Fruit fly (Drosophila melanogaster) whole organism, embryonic: ENCODE measurements around the gene CG31141.

Experiments used
- Asciz ChIP-seq: fragments of 200-800 bp; sonication (Bioruptor generic); optimal IDR thresholded peaks from 2 replicates; lab custom pipeline; 2017; ENCODE audit warnings: missing biosample characterization, mild to moderate bottlenecking, missing genetic modification characterization, missing genetic modification reagents
- Atf6 ChIP-seq: fragments of 200-800 bp; sonication (Bioruptor generic); IDR thresholded peaks from 2 replicates; pipeline ENCODE4 v1.3.6; 2022; ENCODE audit warnings: missing biosample characterization, missing genetic modification characterization
- CG11247 ChIP-seq: fragments of 200-800 bp; sonication (Bioruptor generic); IDR thresholded peaks from 2 replicates; pipeline ENCODE4 v1.3.6; 2022; ENCODE audit warnings: missing biosample characterization, missing genetic modification characterization
- CG11560 ChIP-seq: fragments of 200-800 bp; sonication (Bioruptor generic); IDR thresholded peaks from 3 replicates; pipeline ENCODE4 v1.3.6; 2022; ENCODE audit warnings: missing biosample characterization, missing genetic modification characterization
- CG1233 ChIP-seq: fragments of 200-800 bp; sonication (Bioruptor generic); optimal IDR thresholded peaks from 4 replicates; lab custom pipeline; 2018; ENCODE audit warnings: missing biosample characterization, mild to moderate bottlenecking, missing genetic modification characterization
- CG12659 ChIP-seq: fragments of 200-800 bp; sonication (Bioruptor generic); optimal IDR thresholded peaks from 3 replicates; lab custom pipeline; 2017; ENCODE audit warnings: mild to moderate bottlenecking, missing biosample characterization, missing genetic modification reagents, missing genetic modification characterization
- CG13424 ChIP-seq: fragments of 200-800 bp; sonication (Bioruptor generic); optimal IDR thresholded peaks from 2 replicates; lab custom pipeline; 2019; ENCODE audit warnings: missing biosample characterization, mild to moderate bottlenecking, missing genetic modification characterization, moderate library complexity
- CG15696 ChIP-seq: fragments of 200-800 bp; sonication (Bioruptor generic); optimal IDR thresholded peaks from 2 replicates; lab custom pipeline; 2019; ENCODE audit warnings: missing biosample characterization, mild to moderate bottlenecking, missing genetic modification characterization, moderate library complexity
- CG18599 ChIP-seq: fragments of 200-800 bp; sonication (Bioruptor generic); optimal IDR thresholded peaks from 3 replicates; lab custom pipeline; 2017; ENCODE audit warnings: missing biosample characterization, missing genetic modification characterization, mild to moderate bottlenecking, moderate library complexity, missing genetic modification reagents
- CG2116 ChIP-seq: fragments of 200-800 bp; sonication (Bioruptor generic); optimal IDR thresholded peaks from 3 replicates; lab custom pipeline; 2018; ENCODE audit warnings: missing biosample characterization, mild to moderate bottlenecking, missing genetic modification characterization
- CG3281 ChIP-seq: fragments of 200-800 bp; sonication (Bioruptor generic); optimal IDR thresholded peaks from 3 replicates; lab custom pipeline; 2017; ENCODE audit warnings: missing biosample characterization, mild to moderate bottlenecking, missing genetic modification characterization
- CG3726 ChIP-seq: fragments of 200-800 bp; sonication (Bioruptor generic); IDR thresholded peaks from 3 replicates; pipeline ENCODE4, ENCODE4 v1.3.6; 2022; ENCODE audit warnings: missing biosample characterization, missing genetic modification characterization
- CG43689 ChIP-seq: fragments of 200-800 bp; sonication (Bioruptor generic); IDR thresholded peaks from 2 replicates; pipeline ENCODE4 v1.3.6; 2022; ENCODE audit warnings: missing biosample characterization, missing genetic modification characterization
- CG6654 ChIP-seq: fragments of 200-800 bp; sonication (Bioruptor generic); optimal IDR thresholded peaks from 2 replicates; lab custom pipeline; 2017; ENCODE audit warnings: missing biosample characterization, mild to moderate bottlenecking, missing genetic modification characterization
- CG7786 ChIP-seq: fragments of 200-800 bp; sonication (Bioruptor generic); optimal IDR thresholded peaks from 2 replicates; lab custom pipeline; 2016; ENCODE audit warnings: missing biosample characterization, missing genetic modification characterization
- CG7987 ChIP-seq: fragments of 200-800 bp; sonication (Bioruptor generic); optimal IDR thresholded peaks from 2 replicates; lab custom pipeline; 2018; ENCODE audit warnings: missing biosample characterization, mild to moderate bottlenecking, missing genetic modification characterization, moderate library complexity
- CG8290 ChIP-seq, 3 experiments: fragments of 200-800 bp; sonication (Bioruptor generic); optimal IDR thresholded peaks; 2 replicates each; lab custom pipeline; 2016 to 2019; ENCODE audit warnings: missing biosample characterization in 3 of 3, missing genetic modification characterization in 3 of 3, mild to moderate bottlenecking in 2 of 3, moderate library complexity in 1 of 3
- CG8924 ChIP-seq: fragments of 200-800 bp; optimal IDR thresholded peaks from 3 replicates; lab custom pipeline; 2019; ENCODE audit warnings: missing biosample characterization, mild to moderate bottlenecking, missing genetic modification characterization, moderate library complexity
- D19A ChIP-seq: fragments of 200-800 bp; optimal IDR thresholded peaks from 3 replicates; lab custom pipeline; 2019; ENCODE audit warnings: missing biosample characterization, mild to moderate bottlenecking, missing genetic modification characterization, moderate library complexity
- Dad ChIP-seq: fragments of 200-800 bp; sonication (Bioruptor generic); optimal IDR thresholded peaks from 3 replicates; lab custom pipeline; 2016; ENCODE audit warnings: missing biosample characterization, missing genetic modification characterization
- Deaf1 ChIP-seq: fragments of 200-800 bp; optimal IDR thresholded peaks from 3 replicates; lab custom pipeline; 2019; ENCODE audit warnings: missing biosample characterization, mild to moderate bottlenecking, missing genetic modification characterization, moderate library complexity
- Dek ChIP-seq: fragments of 200-800 bp; sonication (Bioruptor generic); optimal IDR thresholded peaks from 3 replicates; lab custom pipeline; 2019; ENCODE audit warnings: missing biosample characterization, mild to moderate bottlenecking, missing genetic modification characterization, moderate library complexity
- H15 ChIP-seq: fragments of 200-800 bp; sonication (Bioruptor generic); IDR thresholded peaks from 3 replicates; pipeline ENCODE4 v1.3.6; 2022; ENCODE audit warnings: missing biosample characterization, missing genetic modification characterization
- H2.0 ChIP-seq: fragments of 200-800 bp; sonication (Bioruptor generic); IDR thresholded peaks from 2 replicates; pipeline ENCODE4 v1.3.6; 2022; ENCODE audit warnings: missing biosample characterization, missing genetic modification characterization
- Hr78 ChIP-seq, 2 experiments: fragments of 200-800 bp in 1 of 2; fragments of >200 bp in 1 of 2; sonication (Bioruptor generic) in 1 of 2; optimal IDR thresholded peaks; 2 replicates each; lab custom pipeline; 2017 to 2019; ENCODE audit warnings: missing biosample characterization in 2 of 2, missing genetic modification characterization in 2 of 2, mild to moderate bottlenecking in 1 of 2, moderate library complexity in 1 of 2
- Med ChIP-seq: fragments of 200-800 bp; sonication (Bioruptor generic); peaks from one replicate; lab custom pipeline; 2016; ENCODE audit warnings: missing biosample characterization, missing genetic modification characterization, mild to moderate bottlenecking, inconsistent platforms, moderate library complexity
- Myb ChIP-seq: fragments of 200-800 bp; sonication (Bioruptor generic); optimal IDR thresholded peaks from 2 replicates; lab custom pipeline; 2016; ENCODE audit warnings: missing biosample characterization, missing genetic modification characterization
- NfI ChIP-seq: fragments of 200-800 bp; sonication (Bioruptor generic); optimal IDR thresholded peaks from 3 replicates; lab custom pipeline; 2018; ENCODE audit warnings: missing biosample characterization, mild to moderate bottlenecking, missing genetic modification characterization, moderate library complexity
- Pdp1 ChIP-seq, 2 experiments: fragments of 200-800 bp; sonication (Bioruptor generic); optimal IDR thresholded peaks; 3 replicates each; lab custom pipeline; 2016; ENCODE audit warnings: missing biosample characterization in 2 of 2, missing genetic modification characterization in 2 of 2, mild to moderate bottlenecking in 1 of 2, moderate library complexity in 1 of 2
- amos ChIP-seq: fragments of 200-800 bp; sonication (Bioruptor generic); IDR thresholded peaks from 2 replicates; pipeline ENCODE4 v1.3.6; 2022; ENCODE audit warnings: missing biosample characterization, missing genetic modification characterization; ENCODE audit not compliant: partially characterized antibody
- cas ChIP-seq: fragments of 200-800 bp; sonication (Bioruptor generic); IDR thresholded peaks from 2 replicates; pipeline ENCODE4 v1.3.6; 2022; ENCODE audit warnings: missing biosample characterization, missing genetic modification characterization
- crol ChIP-seq: fragments of 200-800 bp; sonication (Bioruptor generic); IDR thresholded peaks from 2 replicates; pipeline ENCODE4 v1.3.6; 2022; ENCODE audit warnings: missing biosample characterization, missing genetic modification characterization
- jing ChIP-seq: fragments of 200-800 bp; sonication (Bioruptor generic); optimal IDR thresholded peaks from 2 replicates; lab custom pipeline; 2018; ENCODE audit warnings: missing biosample characterization, mild to moderate bottlenecking, missing genetic modification characterization
- kah ChIP-seq: fragments of 200-800 bp; sonication (Bioruptor generic); optimal IDR thresholded peaks from 2 replicates; lab custom pipeline; 2018; ENCODE audit warnings: missing biosample characterization, mild to moderate bottlenecking, missing genetic modification characterization
- lilli ChIP-seq: fragments of 200-800 bp; sonication (Bioruptor generic); optimal IDR thresholded peaks from 3 replicates; lab custom pipeline; 2016; ENCODE audit warnings: missing biosample characterization, missing genetic modification characterization
- lov ChIP-seq, 2 experiments: fragments of 200-800 bp in 1 of 2; fragments of >200 bp in 1 of 2; sonication (Bioruptor generic) in 1 of 2; IDR thresholded peaks in 1 of 2; optimal IDR thresholded peaks in 1 of 2; 2 replicates in 1 of 2; 3 replicates in 1 of 2; pipeline versions ENCODE4 v1.3.6 to Lab custom; 2017 to 2022; ENCODE audit warnings: missing biosample characterization in 1 of 2, missing genetic modification characterization in 1 of 2
- maf-S ChIP-seq: fragments of 200-800 bp; sonication (Bioruptor generic); optimal IDR thresholded peaks from 2 replicates; lab custom pipeline; 2016; ENCODE audit warnings: missing biosample characterization, missing genetic modification characterization
- mirr ChIP-seq: fragments of 200-800 bp; sonication (Bioruptor generic); optimal IDR thresholded peaks from 3 replicates; lab custom pipeline; 2018; ENCODE audit warnings: missing biosample characterization, mild to moderate bottlenecking, missing genetic modification characterization
- odd ChIP-seq: fragments of 200-800 bp; sonication (Bioruptor generic); optimal IDR thresholded peaks from 2 replicates; lab custom pipeline; 2017; ENCODE audit warnings: missing biosample characterization, mild to moderate bottlenecking, missing genetic modification characterization
- onecut ChIP-seq: fragments of 200-800 bp; sonication (Bioruptor generic); IDR thresholded peaks from 2 replicates; pipeline ENCODE4 v1.3.6; 2022; ENCODE audit warnings: missing biosample characterization, missing genetic modification characterization
- run ChIP-seq: fragments of 200-800 bp; sonication (Bioruptor generic); optimal IDR thresholded peaks from 3 replicates; lab custom pipeline; 2018; ENCODE audit warnings: missing biosample characterization, mild to moderate bottlenecking, missing genetic modification characterization
- sens ChIP-seq: fragments of 200-800 bp; sonication (Bioruptor generic); peaks from one replicate; lab custom pipeline; 2016; ENCODE audit warnings: missing biosample characterization, missing genetic modification characterization
- shn ChIP-seq: fragments of 200-800 bp; sonication (Bioruptor generic); optimal IDR thresholded peaks from 3 replicates; lab custom pipeline; 2016; ENCODE audit warnings: missing biosample characterization, missing genetic modification characterization
- so ChIP-seq: fragments of 200-800 bp; sonication (Bioruptor generic); IDR thresholded peaks from 3 replicates; pipeline ENCODE4 v1.3.6; 2022; ENCODE audit warnings: missing biosample characterization, missing genetic modification characterization
- tap ChIP-seq: fragments of 200-800 bp; optimal IDR thresholded peaks from 3 replicates; lab custom pipeline; 2019; ENCODE audit warnings: missing biosample characterization, mild to moderate bottlenecking, missing genetic modification characterization, moderate library complexity
- trem ChIP-seq: fragments of 200-800 bp; optimal IDR thresholded peaks from 3 replicates; lab custom pipeline; 2019; ENCODE audit warnings: missing biosample characterization, mild to moderate bottlenecking, missing genetic modification characterization, moderate library complexity
- unpg ChIP-seq: fragments of 200-800 bp; sonication (Bioruptor generic); optimal IDR thresholded peaks from 3 replicates; lab custom pipeline; 2018; ENCODE audit warnings: missing biosample characterization, mild to moderate bottlenecking, missing genetic modification characterization, moderate library complexity

The CG31141 gene

DNA sequence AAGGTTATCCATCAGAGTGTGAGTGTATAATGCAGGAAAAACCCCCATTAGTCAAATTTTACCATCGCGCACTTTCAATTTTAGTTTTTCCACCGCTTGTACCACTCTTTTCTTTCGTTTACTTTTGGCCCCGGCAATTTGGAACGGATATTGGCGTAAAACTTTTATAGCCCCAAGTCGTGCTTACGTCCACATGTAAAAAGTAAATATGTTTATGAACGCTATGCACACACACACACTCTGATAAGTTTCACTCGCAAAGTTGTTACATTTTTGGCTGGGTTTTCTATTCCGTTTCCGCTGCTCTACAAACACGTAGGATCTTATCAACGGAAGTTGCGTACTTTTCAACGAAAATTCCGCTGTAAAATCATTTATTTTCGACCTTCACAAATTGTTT lies 46.4 kb upstream of the CG31141 start (continued):
- TF ChIP-seq CG3281 (GFP tag; lab: Kevin White, UChicago): no peak
- TF ChIP-seq CG43689 (GFP tag; lab: Robert Waterston, UW): no peak
- no peak for TF ChIP-seq NfI (GFP tag; lab: Kevin White, UChicago)
- TF ChIP-seq CG1233 (GFP tag; lab: Kevin White, UChicago): peak; percentile 5
- no peak for TF ChIP-seq Dek (tag; lab: Kevin White, UChicago)
- peak; percentile 23 for TF ChIP-seq odd (GFP tag; lab: Kevin White, UChicago)
- TF ChIP-seq CG12659 (GFP tag; lab: Kevin White, UChicago): no peak
- no peak for TF ChIP-seq amos (GFP tag; lab: Robert Waterston, UW)
- no peak for TF ChIP-seq CG3726
- TF ChIP-seq CG11560: no peak
- TF ChIP-seq CG11247 (GFP tag; lab: Robert Waterston, UW): no peak
- 0 out of 3 replicates have a peak, but pooled peaks have one; percentile 28 for TF ChIP-seq so
- TF ChIP-seq Asciz (GFP tag; lab: Kevin White, UChicago): peak; percentile 19
- peak; percentile 1 for TF ChIP-seq unpg (GFP tag; lab: Kevin White, UChicago)
- TF ChIP-seq maf-S (GFP tag; lab: Kevin White, UChicago): no peak
- no peak for TF ChIP-seq CG7987
- peak; percentile 1 for TF ChIP-seq CG2116
- TF ChIP-seq D19A (tag; lab: Kevin White, UChicago): peak; percentile 7
- TF ChIP-seq mirr (GFP tag; lab: Kevin White, UChicago): peak; percentile 13
- peak in 1 of 2 experiments; percentile 3 for TF ChIP-seq Pdp1 (GFP tag; optimal IDR thresholded peaks at IDR 0.05; lab: Kevin White, UChicago)
- TF ChIP-seq H15 (GFP tag; lab: Robert Waterston, UW): 0 out of 3 replicates have a peak, but pooled peaks have one; percentile 21
- TF ChIP-seq kah (GFP tag; lab: Kevin White, UChicago): no peak
- peak; percentile 18 for TF ChIP-seq CG13424
- no peak for TF ChIP-seq lov (optimal IDR thresholded peaks at IDR 0.05; lab: Kevin White, UChicago)
- TF ChIP-seq lov (GFP tag; IDR thresholded peaks at IDR 0.05; lab: Robert Waterston, UW): no peak
- no peak for TF ChIP-seq CG8290 (GFP tag; optimal IDR thresholded peaks at IDR 0.05; lab: Kevin White, UChicago)
- TF ChIP-seq CG8290 (tag; optimal IDR thresholded peaks at IDR 0.05; lab: Kevin White, UChicago): peak in 1 of 2 experiments; percentile 37
- TF ChIP-seq sens (GFP tag; lab: Kevin White, UChicago): peak; percentile 54
- TF ChIP-seq Atf6 (GFP tag; lab: Robert Waterston, UW): 0 out of 2 replicates have a peak, but pooled peaks have one; percentile 29
- TF ChIP-seq, all 482 proteins: peak for 25

DNA sequence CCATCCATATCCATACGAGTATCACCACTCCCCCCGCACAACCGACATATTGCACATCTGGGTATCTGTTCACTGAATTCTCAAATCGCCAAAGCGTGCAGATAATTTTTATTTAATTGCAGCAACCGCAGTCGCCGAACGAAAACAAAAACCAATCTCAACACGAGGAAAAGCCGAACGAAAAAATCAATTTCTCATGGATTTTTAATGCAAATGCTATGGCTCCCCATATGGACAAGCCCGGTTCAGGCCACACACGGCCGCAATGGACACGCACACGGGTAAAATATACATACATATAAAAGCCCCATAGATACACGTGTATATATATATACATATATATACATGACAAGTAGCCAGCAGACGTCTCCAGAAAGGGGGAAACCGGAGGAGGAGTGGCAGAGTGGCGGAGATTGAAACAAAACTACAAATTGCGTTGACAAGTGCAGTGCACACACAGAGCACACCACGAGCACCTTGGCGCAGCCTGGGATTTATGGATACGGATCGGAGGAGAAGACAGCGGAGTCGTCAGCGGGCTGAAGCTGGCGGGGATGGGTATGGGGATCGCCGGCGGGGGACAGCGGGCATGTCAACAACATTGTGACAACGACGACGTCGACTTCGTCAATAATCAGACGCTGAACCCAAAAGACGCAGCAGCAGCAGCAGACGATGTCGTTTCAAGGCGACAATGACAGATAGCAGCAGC lies 45.3 kb upstream of the CG31141 start:
- TF ChIP-seq CG7786 (no peak), Dad (GFP tag; lab: Kevin White, UChicago) (no peak), Hr78 (GFP tag; optimal IDR thresholded peaks at IDR 0.05; lab: Kevin White, UChicago) (peak in 1 of 2 experiments; percentile 26), Deaf1 (tag; lab: Kevin White, UChicago) (peak; percentile 24), CG8924 (tag; lab: Kevin White, UChicago) (no peak), cas (GFP tag; lab: Robert Waterston, UW) (no peak), H15 (GFP tag; lab: Robert Waterston, UW) (no peak), shn (GFP tag; lab: Kevin White, UChicago) (no peak), Myb (GFP tag; lab: Kevin White, UChicago) (no peak), crol (GFP tag; lab: Robert Waterston, UW) (peak; percentile 91), jing (GFP tag; lab: Kevin White, UChicago) (no peak), onecut (GFP tag; lab: Robert Waterston, UW) (peak; percentile 59), lilli (no peak), CG8290 (GFP tag; optimal IDR thresholded peaks at IDR 0.05; lab: Kevin White, UChicago) (no peak), CG8290 (tag; optimal IDR thresholded peaks at IDR 0.05; lab: Kevin White, UChicago) (no peak), run (tag; lab: Kevin White, UChicago) (peak; percentile 19), tap (tag; lab: Kevin White, UChicago) (no peak), CG15696 (tag; lab: Kevin White, UChicago) (no peak), CG18599 (GFP tag; lab: Kevin White, UChicago) (no peak), H2.0 (GFP tag; lab: Robert Waterston, UW) (0 out of 2 replicates have a peak, but pooled peaks have one; percentile 19), maf-S (GFP tag; lab: Kevin White, UChicago) (no peak), CG6654 (no peak), trem (tag; lab: Kevin White, UChicago) (no peak), Med (peak; percentile 11)
